Worm (Caenorhabditis elegans) whole organism, midembryonic: ENCODE data around the gene F36H5.12.

Source experiments
- T22C8.4 ChIP-seq: fragments of 200-800 bp; sonication (Bioruptor generic); IDR thresholded peaks from 2 replicates; pipeline ENCODE4 v1.3.6; 2022; ENCODE audit warnings: missing genetic modification characterization, missing compliant biosample characterization
- klf-2 ChIP-seq: fragments of 200-800 bp; sonication (Bioruptor generic); conservative IDR thresholded peaks from 2 replicates; pipeline ENCODE4 v1.3.6; 2022; ENCODE audit warnings: missing genetic modification reagents, missing genetic modification characterization, missing compliant biosample characterization
- ref-1 ChIP-seq: fragments of 200-800 bp; sonication (Bioruptor generic); conservative IDR thresholded peaks from 2 replicates; pipeline ENCODE4 v1.3.6; 2022; ENCODE audit warnings: missing genetic modification reagents, missing genetic modification characterization, missing compliant biosample characterization
- tab-1 ChIP-seq: fragments of 200-800 bp; sonication (Bioruptor generic); IDR thresholded peaks from 2 replicates; pipeline ENCODE4 v1.3.6; 2022; ENCODE audit warnings: missing genetic modification characterization, missing compliant biosample characterization

ce11 chrII:1712938-1713337 lies 29.7 kb upstream of the F36H5.12 start, which contains the start of gene btb-7:
- TF ChIP-seq tab-1 (GFP tag; lab: Robert Waterston, UW) (no peak), ref-1 (no peak), klf-2 (GFP tag; lab: Robert Waterston, UW) (no peak), T22C8.4 (no peak)
